Worm (Caenorhabditis elegans): ENCODE results near the gene T26H5.11.

DNA sequence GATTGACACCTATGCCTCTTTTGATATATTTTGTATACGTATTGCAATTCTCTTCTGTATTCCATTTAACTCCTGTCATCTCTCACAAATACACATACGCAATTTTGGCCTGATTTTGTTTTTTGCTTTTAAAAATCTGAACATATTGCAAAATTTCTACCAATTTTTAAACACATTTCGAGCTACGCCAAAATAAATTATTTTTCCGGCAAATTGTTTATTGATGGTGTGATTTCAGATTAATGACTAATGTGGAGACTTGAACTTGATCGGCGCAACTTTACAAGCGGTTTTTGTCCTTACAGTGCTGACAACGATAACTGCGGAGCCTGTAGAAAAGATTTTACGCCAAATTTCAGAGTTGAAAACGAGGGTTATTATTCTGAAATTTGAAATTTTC lies 46.9 kb downstream of the T26H5.11 start:
- TF ChIP-seq sox-4 (tag; optimal IDR thresholded peaks at IDR 0.05) (no peak), ceh-22 (tag; optimal IDR thresholded peaks at IDR 0.05) (no peak), mec-3 (tag; optimal IDR thresholded peaks at IDR 0.05; ENCODE audit: borderline replicate concordance) (no peak), unc-55 (GFP tag; optimal IDR thresholded peaks at IDR 0.05) (no peak), che-1 (tag; optimal IDR thresholded peaks at IDR 0.05) (no peak), lim-6 (tag; optimal IDR thresholded peaks at IDR 0.05) (no peak), hlh-13 (GFP tag; optimal IDR thresholded peaks at IDR 0.05) (no peak), tbx-2 (tag; optimal IDR thresholded peaks at IDR 0.05) (no peak), ceh-19 (GFP tag; optimal IDR thresholded peaks at IDR 0.05) (no peak), F13H6.1 (tag; optimal IDR thresholded peaks at IDR 0.05) (no peak)
